Worm (Caenorhabditis elegans): ENCODE data around the gene F23F1.2.

F23F1.2 gene

DNA sequence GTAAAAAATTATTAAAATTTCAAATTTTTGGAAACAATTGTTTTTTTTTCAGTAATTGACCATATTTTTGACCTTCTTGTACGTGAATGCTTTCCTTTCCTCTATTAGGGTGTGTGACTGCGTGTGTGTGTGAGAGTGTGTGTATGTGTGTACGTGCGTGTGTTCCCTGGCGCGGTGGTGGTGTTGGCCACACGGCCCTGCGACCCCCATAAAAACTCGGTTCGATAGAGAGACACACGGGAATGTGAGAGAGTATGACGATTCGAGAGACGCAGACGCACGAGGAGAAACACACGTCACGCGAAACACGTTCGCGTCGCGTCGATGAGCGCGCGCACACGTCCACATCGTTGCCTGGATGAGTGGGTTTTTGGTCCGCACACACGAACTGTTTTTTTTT is 15.2 kb upstream of the F23F1.2 start (continued):
- TF ChIP-seq saeg-2 (GFP tag; IDR thresholded peaks at IDR 0.05) (0 out of 2 replicates have a peak, but pooled peaks have one; percentile 53), fos-1 (tag; optimal IDR thresholded peaks at IDR 0.05) (no peak), hif-1 (tag; optimal IDR thresholded peaks at IDR 0.05) (peak; percentile 43 to 97), hmg-1.1 (GFP tag; IDR thresholded peaks at IDR 0.05) (peak; percentile 83), hlh-11 (tag; optimal IDR thresholded peaks at IDR 0.05) (peak; percentile 92), vab-7 (GFP tag; IDR thresholded peaks at IDR 0.05) (0 out of 2 replicates have a peak, but pooled peaks have one; percentile 18), unc-130 (GFP tag; optimal IDR thresholded peaks at IDR 0.05) (no peak), nhr-77 (tag; optimal IDR thresholded peaks at IDR 0.05) (no peak), nhr-25 (tag; optimal IDR thresholded peaks at IDR 0.05; ENCODE audit: borderline replicate concordance, insufficient read depth) (peak; percentile 81), snpc-4 (tag; optimal IDR thresholded peaks at IDR 0.05) (no peak), T20F7.1 (GFP tag; optimal IDR thresholded peaks at IDR 0.05) (peak; percentile 65), Y75B8A.6 (GFP tag; IDR thresholded peaks at IDR 0.05) (0 out of 2 replicates have a peak, but pooled peaks have one; percentile 50), rbr-2 (tag; optimal IDR thresholded peaks at IDR 0.05) (peak; percentile 86), daf-12 (tag; optimal IDR thresholded peaks at IDR 0.05) (no peak), zip-2 (tag; optimal IDR thresholded peaks at IDR 0.05) (no peak), lim-7 (GFP tag; IDR thresholded peaks at IDR 0.05) (no peak)

DNA sequence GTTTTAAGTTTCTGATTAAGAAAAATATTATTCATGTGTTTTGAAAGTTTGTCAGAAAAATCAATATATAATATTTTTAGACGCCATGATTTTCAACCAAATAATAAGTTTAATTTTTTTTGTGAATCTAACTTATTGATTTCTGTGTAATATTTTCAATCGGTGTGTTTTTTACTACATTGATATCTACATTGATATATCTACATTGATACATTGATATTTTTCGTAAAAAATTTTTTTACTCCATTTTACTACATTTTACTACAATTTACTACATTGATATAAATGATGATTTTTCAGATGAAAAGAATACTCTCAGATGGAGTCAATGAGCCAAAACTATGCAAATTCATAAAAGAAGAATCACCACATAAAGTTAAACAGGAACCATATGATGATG is 14.8 kb upstream of the F23F1.2 start, which contains the start of gene gmeb-1:
gmeb-1 (plus strand) TSS at position 301 of the 400 bp plus-strand sequence.
- no peak for TF ChIP-seq lin-29 (GFP tag; IDR thresholded peaks at IDR 0.05)
- TF ChIP-seq egl-27 (tag; optimal IDR thresholded peaks at IDR 0.05) = no peak
- no peak for TF ChIP-seq fkh-10 (GFP tag; optimal IDR thresholded peaks at IDR 0.05)
- no peak for TF ChIP-seq gei-8 (GFP tag; optimal IDR thresholded peaks at IDR 0.05)
- no peak for TF ChIP-seq ZK337.2 (GFP tag; IDR thresholded peaks at IDR 0.05)

DNA sequence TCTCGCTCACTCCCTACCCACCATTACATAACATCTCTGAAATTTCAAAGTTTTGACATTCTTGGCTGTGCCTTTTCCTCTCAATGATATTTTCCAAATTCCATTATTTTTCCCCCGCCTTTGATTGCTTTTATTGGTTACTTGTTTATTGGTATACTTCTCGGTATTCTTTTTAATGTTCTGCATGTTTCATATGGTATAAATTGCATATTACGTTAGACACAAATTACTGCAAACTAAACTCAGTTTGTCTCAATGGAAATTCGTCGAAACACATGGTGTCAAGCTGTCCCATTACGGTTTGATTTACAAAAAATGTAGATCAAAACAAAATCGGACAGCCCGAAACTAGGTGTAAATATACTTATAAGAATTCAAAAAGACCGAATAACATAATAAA is 12.1 kb upstream of the F23F1.2 start:
- TF ChIP-seq ZK546.5 (tag; optimal IDR thresholded peaks at IDR 0.05) (no peak), mep-1 (tag; optimal IDR thresholded peaks at IDR 0.05) (peak; percentile 16)

DNA sequence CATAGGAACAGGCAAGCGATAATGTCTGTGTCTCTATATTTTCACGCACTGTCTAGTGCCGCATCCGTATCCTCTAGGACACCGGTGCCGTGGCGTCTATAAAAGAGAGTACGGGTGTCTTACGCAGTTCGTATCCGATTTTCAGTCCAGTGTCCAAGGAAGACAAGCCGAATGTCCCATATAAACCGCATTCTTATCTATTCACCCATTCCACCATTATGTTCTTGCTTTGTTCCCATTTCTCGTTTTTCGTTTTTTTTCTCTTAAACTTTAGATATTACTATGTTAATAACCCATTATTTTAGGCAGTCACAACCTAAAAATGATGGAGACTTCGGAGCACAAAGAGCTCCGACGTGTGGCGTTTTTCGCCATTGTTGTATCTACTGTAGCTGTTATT is 11.0 kb upstream of the F23F1.2 start, which contains the start of gene sqt-2:
sqt-2 (plus strand) TSS at position 301 of the 400 bp plus-strand sequence.
- TF ChIP-seq nhr-42 (GFP tag; IDR thresholded peaks at IDR 0.05) (no peak), nhr-102 (tag; optimal IDR thresholded peaks at IDR 0.05) (no peak), lin-15B (tag; optimal IDR thresholded peaks at IDR 0.05) (no peak), mdt-29 (GFP tag; IDR thresholded peaks at IDR 0.05) (no peak), Y75B8A.6 (GFP tag; IDR thresholded peaks at IDR 0.05) (no peak)

DNA sequence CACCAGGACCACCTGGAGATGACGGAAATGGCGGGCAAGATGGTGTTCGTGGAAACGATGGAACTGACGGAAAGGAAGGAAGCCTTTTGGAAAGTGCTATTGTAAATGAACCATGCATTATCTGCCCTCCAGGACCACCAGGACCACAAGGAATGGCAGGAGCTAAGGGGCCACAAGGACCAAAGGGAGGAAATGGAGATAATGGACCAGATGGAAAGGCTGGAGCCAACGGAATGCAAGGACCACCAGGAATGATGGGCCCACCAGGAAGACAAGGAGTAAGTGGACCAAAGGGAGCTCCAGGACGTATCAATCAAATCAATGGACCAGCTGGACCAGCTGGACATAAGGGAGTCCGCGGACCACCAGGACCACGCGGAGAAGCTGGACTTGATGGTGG is 10.3 kb upstream of the F23F1.2 start:
- TF ChIP-seq lim-7 (GFP tag; IDR thresholded peaks at IDR 0.05) (0 out of 2 replicates have a peak, but pooled peaks have one; percentile 27), snpc-1.2 (GFP tag; IDR thresholded peaks at IDR 0.05) (no peak), egl-43 (GFP tag; IDR thresholded peaks at IDR 0.05) (peak; percentile 4; the same call in 1 of the 2 replicates), set-16 (GFP tag; IDR thresholded peaks at IDR 0.05) (peak; percentile 57; the same call in 1 of the 2 replicates), mes-2 (tag; optimal IDR thresholded peaks at IDR 0.05; ENCODE audit: poor library complexity, severe bottlenecking) (peak; percentile 8)

DNA sequence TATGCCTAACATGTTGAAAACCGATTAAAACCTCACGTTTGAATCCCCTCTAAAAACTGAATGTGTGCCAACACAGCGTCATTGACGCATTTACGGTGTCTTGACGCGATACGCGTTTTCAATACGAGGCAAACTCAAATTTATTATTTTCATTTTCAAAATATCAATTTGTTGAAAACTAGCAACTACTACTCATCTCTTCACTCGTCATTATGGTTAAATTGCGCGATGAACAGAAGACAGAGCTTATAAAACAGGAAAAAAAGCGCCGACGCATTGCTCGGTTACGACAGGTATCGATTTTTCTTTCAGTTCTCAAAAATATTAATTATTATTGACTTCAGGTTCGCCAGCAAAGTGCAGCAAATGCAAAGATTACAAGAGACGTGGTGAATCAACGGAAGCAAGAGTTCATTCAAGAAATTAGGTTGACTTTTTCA is 9.4 kb upstream of the F23F1.2 start, which contains the start of gene enee-1:
enee-1 (plus strand) TSS at position 108 of the 440 bp plus-strand sequence.
- no peak for TF ChIP-seq Y75B8A.6 (GFP tag; IDR thresholded peaks at IDR 0.05)
- no peak for TF ChIP-seq nhr-41 (GFP tag; IDR thresholded peaks at IDR 0.05)
- TF ChIP-seq nhr-42 (GFP tag; IDR thresholded peaks at IDR 0.05) = peak; percentile 62; the same call in 1 of the 2 replicates
- TF ChIP-seq ctbp-1 (GFP tag; IDR thresholded peaks at IDR 0.05) = peak; percentile 39; the same call in 1 of the 2 replicates
- no peak for TF ChIP-seq unc-130 (GFP tag; optimal IDR thresholded peaks at IDR 0.05)
- TF ChIP-seq lin-13 (GFP tag; optimal IDR thresholded peaks at IDR 0.05) = peak; percentile 61
- peak; percentile 76 for TF ChIP-seq hlh-30 (tag; optimal IDR thresholded peaks at IDR 0.05; ENCODE audit: insufficient read depth)
- TF ChIP-seq nhr-76 (tag; optimal IDR thresholded peaks at IDR 0.05) = no peak
- TF ChIP-seq lin-38 (GFP tag; IDR thresholded peaks at IDR 0.05) = peak; percentile 83
- peak; percentile 36 for TF ChIP-seq nhr-28 (tag; optimal IDR thresholded peaks at IDR 0.05)
- no peak for TF ChIP-seq ZK546.5 (tag; optimal IDR thresholded peaks at IDR 0.05)
- no peak for TF ChIP-seq daf-16 (GFP tag; optimal IDR thresholded peaks at IDR 0.05)
- peak; percentile 36 for TF ChIP-seq daf-16 (tag; optimal IDR thresholded peaks at IDR 0.05)
- peak; percentile 87 for TF ChIP-seq mep-1 (tag; optimal IDR thresholded peaks at IDR 0.05)
- no peak for TF ChIP-seq gei-8 (GFP tag; optimal IDR thresholded peaks at IDR 0.05)
- 0 out of 2 replicates have a peak, but pooled peaks have one; percentile 40 for TF ChIP-seq mdt-29 (GFP tag; IDR thresholded peaks at IDR 0.05)
- TF ChIP-seq dmd-9 (GFP tag; IDR thresholded peaks at IDR 0.05) = no peak

Data from whole organism, L4 larva.